Worm (Caenorhabditis elegans): ENCODE measurements around the gene skr-17.
A peak's percentile ranks its signal among the peaks of the same experiment; 100 is the strongest.

The skr-17 gene

DNA sequence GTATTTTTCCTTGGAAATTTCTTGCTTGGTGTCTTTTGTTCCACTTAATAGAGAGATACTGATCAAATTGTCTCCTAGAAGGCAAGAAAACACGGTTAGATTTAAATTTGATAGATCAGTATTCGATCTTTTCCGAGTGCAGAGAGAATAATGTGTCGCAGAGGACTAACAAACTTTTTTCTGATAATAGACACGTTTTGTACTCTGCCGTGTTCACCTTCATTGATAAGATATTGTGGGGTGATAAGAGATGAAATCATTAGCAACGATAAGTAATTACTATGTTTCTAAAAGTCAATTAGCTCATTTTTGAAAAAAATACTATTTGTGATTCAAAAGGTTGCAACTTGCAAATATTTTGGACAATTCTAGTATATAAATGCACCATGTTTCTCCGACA, 6.6 kb upstream of the skr-17 start:
- TF ChIP-seq syd-9 (tag; optimal IDR thresholded peaks at IDR 0.05) (no peak), elt-2 (tag; optimal IDR thresholded peaks at IDR 0.05) (peak; percentile 85)

DNA sequence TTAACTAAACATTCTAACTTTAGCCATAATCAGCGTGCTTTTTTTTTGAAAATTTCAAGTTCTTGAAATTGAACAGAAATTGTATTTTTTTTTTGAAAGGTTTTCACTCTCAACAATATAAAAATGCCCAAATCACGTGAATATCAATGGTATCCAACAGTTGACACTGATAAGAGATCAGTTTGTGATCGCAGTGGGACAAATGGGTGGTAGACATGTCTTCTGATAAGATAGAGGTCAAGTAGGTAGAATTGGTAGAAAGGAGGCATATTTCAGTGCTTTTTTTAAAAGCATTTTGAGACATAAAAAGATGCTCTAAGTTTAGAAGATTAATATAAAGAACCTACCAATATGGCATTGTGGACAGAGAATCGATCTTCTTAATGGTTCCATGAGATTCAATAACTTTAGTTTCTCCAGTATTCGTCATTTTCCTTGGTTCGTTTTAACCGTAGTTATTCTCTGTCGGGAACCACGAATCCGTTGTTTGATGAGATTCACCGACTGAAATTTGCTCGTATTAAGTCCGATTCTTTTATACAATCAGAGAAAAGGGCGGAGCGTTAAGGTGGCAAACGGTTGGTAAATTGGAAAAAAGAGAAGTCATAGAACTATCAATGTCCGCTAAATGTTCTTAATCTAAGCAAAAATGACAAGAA, 5.9 kb upstream of the skr-17 start, which contains the start of gene mthf-1:
Gene mthf-1, minus strand, starts transcription at position 504 of the 659 bp plus-strand sequence.
- TF ChIP-seq unc-42 (tag; optimal IDR thresholded peaks at IDR 0.05) (no peak), ceh-34 (tag; optimal IDR thresholded peaks at IDR 0.05) (no peak), F13H6.1 (tag; optimal IDR thresholded peaks at IDR 0.05) (no peak), pha-2 (tag; optimal IDR thresholded peaks at IDR 0.05) (no peak), odd-2 (tag; optimal IDR thresholded peaks at IDR 0.05) (no peak), hlh-30 (tag; optimal IDR thresholded peaks at IDR 0.05; ENCODE audit: insufficient read depth) (peak; percentile 6), elt-2 (tag; optimal IDR thresholded peaks at IDR 0.05) (peak; percentile 81), sox-4 (tag; optimal IDR thresholded peaks at IDR 0.05) (no peak)

DNA sequence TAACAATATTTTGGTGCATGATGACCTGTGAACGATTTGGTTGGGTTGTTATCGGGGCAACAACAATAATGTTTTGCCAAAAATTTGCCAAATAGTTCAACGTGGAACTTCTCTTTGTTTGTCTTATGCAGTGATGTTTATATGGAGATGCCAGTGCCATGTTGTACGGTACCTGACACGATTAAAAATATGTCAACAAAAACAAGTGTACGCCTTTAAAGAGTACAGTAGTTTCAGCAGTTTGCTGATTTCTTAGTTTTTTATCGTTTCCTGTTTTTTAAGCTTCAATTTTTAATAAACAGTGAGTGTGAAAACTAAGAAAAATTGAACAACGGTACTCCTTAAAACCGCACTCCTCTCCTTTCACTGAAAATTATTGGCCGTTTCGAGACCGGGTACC, 5.0 kb upstream of the skr-17 start:
- TF ChIP-seq ceh-9 (tag; optimal IDR thresholded peaks at IDR 0.05) (no peak), pax-1 (tag; optimal IDR thresholded peaks at IDR 0.05) (no peak), T23F11.4 (GFP tag; optimal IDR thresholded peaks at IDR 0.05) (no peak), hlh-6 (tag; optimal IDR thresholded peaks at IDR 0.05) (no peak), Y22D7AL.16 (tag; optimal IDR thresholded peaks at IDR 0.05) (no peak), dve-1 (tag; optimal IDR thresholded peaks at IDR 0.05) (no peak), fkh-6 (tag; optimal IDR thresholded peaks at IDR 0.05) (no peak)

DNA sequence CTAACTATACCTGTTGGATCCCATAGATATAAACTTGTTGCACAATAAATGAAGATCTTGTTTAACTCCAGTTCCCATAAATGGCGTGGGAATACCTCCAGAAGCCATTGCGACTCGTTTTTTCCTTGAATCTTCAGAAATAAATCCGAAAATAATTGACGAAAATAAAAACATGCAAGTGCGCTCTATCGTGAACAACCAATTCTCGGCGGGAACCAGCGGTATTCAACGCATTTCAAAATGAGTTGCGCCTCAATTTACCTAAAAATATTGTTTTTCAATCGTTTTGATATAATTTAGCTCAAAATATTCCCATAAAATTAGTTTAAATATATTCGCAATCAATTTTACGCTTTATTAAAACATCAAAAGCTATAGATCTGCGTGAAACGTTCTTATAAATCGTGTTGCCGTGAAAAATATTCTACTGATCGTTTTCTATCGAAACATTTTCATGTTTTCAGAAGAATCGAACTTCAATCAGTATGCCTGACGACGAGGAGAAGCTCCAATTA, 2.2 kb upstream of the skr-17 start, which contains the start of the genes snpc-1.1 and spdl-1:
Gene snpc-1.1, minus strand, starts transcription at position 200 of the 515 bp plus-strand sequence.
Gene spdl-1, plus strand, starts transcription at position 465 of the 515 bp plus-strand sequence.
- no peak for TF ChIP-seq K02D7.2 (tag; optimal IDR thresholded peaks at IDR 0.05)
- TF ChIP-seq pha-4 (tag; optimal IDR thresholded peaks at IDR 0.05) = no peak
- no peak for TF ChIP-seq ceh-9 (tag; optimal IDR thresholded peaks at IDR 0.05)
- TF ChIP-seq ref-2 (tag; optimal IDR thresholded peaks at IDR 0.05) = no peak
- no peak for TF ChIP-seq zip-5 (tag; optimal IDR thresholded peaks at IDR 0.05)
- no peak for TF ChIP-seq sdc-2 (tag; optimal IDR thresholded peaks at IDR 0.05)
- TF ChIP-seq hlh-30 (tag; optimal IDR thresholded peaks at IDR 0.05; ENCODE audit: insufficient read depth) = no peak
- no peak for TF ChIP-seq nfya-1 (tag; optimal IDR thresholded peaks at IDR 0.05)
- no peak for TF ChIP-seq hlh-6 (tag; optimal IDR thresholded peaks at IDR 0.05)
- no peak for TF ChIP-seq dve-1 (tag; optimal IDR thresholded peaks at IDR 0.05)
- TF ChIP-seq ceh-48 (tag; optimal IDR thresholded peaks at IDR 0.05) = no peak
- TF ChIP-seq hlh-8 (tag; optimal IDR thresholded peaks at IDR 0.05) = no peak
- no peak for TF ChIP-seq ceh-24 (tag; optimal IDR thresholded peaks at IDR 0.05)
- TF ChIP-seq gmeb-2 (tag; optimal IDR thresholded peaks at IDR 0.05) = no peak
- TF ChIP-seq tbx-2 (tag; optimal IDR thresholded peaks at IDR 0.05) = no peak
- TF ChIP-seq pqm-1 (tag; optimal IDR thresholded peaks at IDR 0.05) = no peak

DNA sequence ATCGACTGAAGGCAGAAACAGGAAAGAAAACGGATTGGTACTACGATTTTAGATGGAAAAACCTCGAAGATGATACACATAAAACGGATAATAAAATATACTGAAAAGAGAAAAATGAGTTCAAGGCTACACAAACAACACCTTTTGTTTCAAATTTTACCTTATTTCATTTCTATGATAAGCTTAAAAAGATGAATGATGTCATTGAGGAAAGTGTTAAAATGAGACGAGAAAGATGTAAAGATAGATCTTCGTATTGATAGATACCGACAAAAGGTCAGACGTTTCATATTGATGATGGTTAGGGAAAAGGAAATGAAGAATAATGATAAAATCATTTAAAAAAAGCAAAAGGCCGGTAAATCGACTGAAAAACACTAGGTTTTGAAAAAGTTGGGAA, 6.3 kb downstream of the skr-17 start:
- TF ChIP-seq fax-1 (tag; optimal IDR thresholded peaks at IDR 0.05) (no peak), ceh-30 (tag; optimal IDR thresholded peaks at IDR 0.05) (no peak), unc-3 (GFP tag; conservative IDR thresholded peaks at IDR 0.05) (no peak), unc-3 (tag; optimal IDR thresholded peaks at IDR 0.05) (no peak), nhr-232 (tag; optimal IDR thresholded peaks at IDR 0.05) (no peak), pag-3 (tag; optimal IDR thresholded peaks at IDR 0.05; ENCODE audit: borderline replicate concordance) (no peak), ceh-22 (tag; optimal IDR thresholded peaks at IDR 0.05) (no peak), zip-5 (tag; optimal IDR thresholded peaks at IDR 0.05) (no peak), ceh-2 (tag; optimal IDR thresholded peaks at IDR 0.05) (no peak), gmeb-2 (tag; optimal IDR thresholded peaks at IDR 0.05) (no peak), ceh-14 (tag; optimal IDR thresholded peaks at IDR 0.05) (no peak), sdc-2 (tag; optimal IDR thresholded peaks at IDR 0.05) (no peak), nfya-1 (tag; optimal IDR thresholded peaks at IDR 0.05) (no peak), hlh-6 (tag; optimal IDR thresholded peaks at IDR 0.05) (no peak), F13H6.1 (tag; optimal IDR thresholded peaks at IDR 0.05) (no peak), ttx-3 (tag; optimal IDR thresholded peaks at IDR 0.05) (no peak), sox-4 (tag; optimal IDR thresholded peaks at IDR 0.05) (no peak), mec-3 (tag; optimal IDR thresholded peaks at IDR 0.05; ENCODE audit: borderline replicate concordance) (no peak), odd-2 (tag; optimal IDR thresholded peaks at IDR 0.05) (no peak), C08G9.2 (tag; optimal IDR thresholded peaks at IDR 0.05) (no peak), ama-1 (optimal IDR thresholded peaks at IDR 0.05) (no peak)

All from whole organism, late embryonic.